Fruit fly (Drosophila melanogaster) Kc167 (cell line): Measurements from ENCODE around the gene HUWE1.

ENCODE experiments used
- Myc ChIP-seq: fragments of >200 bp; optimal IDR thresholded peaks from 2 replicates; lab custom pipeline; 2017; ENCODE audit warnings: missing external identifiers
- Sin3A ChIP-seq: fragments of >200 bp; optimal IDR thresholded peaks from 2 replicates; lab custom pipeline; 2018; ENCODE audit warnings: missing external identifiers
- insv ChIP-seq: fragments of >200 bp; optimal IDR thresholded peaks from 3 replicates; lab custom pipeline; 2018; ENCODE audit warnings: missing external identifiers
- psq ChIP-seq: fragments of >200 bp; optimal IDR thresholded peaks from 2 replicates; lab custom pipeline; 2017; ENCODE audit warnings: missing external identifiers

DNA sequence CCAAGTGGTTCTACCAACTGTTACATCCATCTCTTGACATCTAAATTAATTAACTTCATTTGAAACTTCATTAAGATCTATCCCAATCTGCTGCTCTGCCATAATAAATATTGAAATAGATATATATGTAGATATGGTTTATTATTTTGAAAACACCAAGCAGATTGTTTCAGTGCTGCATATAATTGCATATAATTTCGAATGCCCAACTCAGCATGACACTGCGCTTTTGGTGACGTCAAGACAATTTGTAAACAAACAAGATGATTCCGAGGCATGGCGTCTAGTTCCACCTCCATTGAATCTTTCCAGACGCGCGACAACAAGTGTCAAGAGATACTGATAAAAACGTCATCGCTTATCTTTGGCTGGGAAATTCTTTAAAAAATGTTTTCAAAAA is 28.5 kb downstream of the HUWE1 start:
- no peak for TF ChIP-seq Myc (lab: Kevin White, UChicago)
- no peak for TF ChIP-seq Sin3A (lab: Kevin White, UChicago)
- TF ChIP-seq psq (lab: Kevin White, UChicago): no peak
- no peak for TF ChIP-seq insv
